Worm (Caenorhabditis elegans) whole organism, L3 larva: Measurements from ENCODE around the gene hpo-29.

Source experiments
- R02D3.7 ChIP-seq: fragments of 150-350 bp; optimal IDR thresholded peaks from 2 replicates; lab custom pipeline; 2014; ENCODE audit warnings: missing biosample characterization, missing genetic modification characterization
- aly-2 ChIP-seq: fragments of 150-350 bp; optimal IDR thresholded peaks from 2 replicates; lab custom pipeline; 2014; ENCODE audit warnings: missing biosample characterization, missing genetic modification characterization
- ceh-16 ChIP-seq: sonication (generic microtip); optimal IDR thresholded peaks from 2 replicates; lab custom pipeline; 2017; ENCODE audit warnings: missing biosample characterization, missing genetic modification characterization
- fos-1 ChIP-seq: fragments of 150-350 bp; optimal IDR thresholded peaks from 2 replicates; lab custom pipeline; 2014; ENCODE audit warnings: missing biosample characterization, missing genetic modification characterization
- nfya-1 ChIP-seq: sonication (generic microtip); optimal IDR thresholded peaks from 2 replicates; lab custom pipeline; 2017; ENCODE audit warnings: missing genetic modification characterization, mild to moderate bottlenecking, missing compliant biosample characterization, antibody characterized with exemption, moderate library complexity; ENCODE audit not compliant: insufficient read depth
- nhr-11 ChIP-seq: fragments of 150-350 bp; optimal IDR thresholded peaks from 2 replicates; lab custom pipeline; 2014; ENCODE audit warnings: missing biosample characterization, missing genetic modification characterization
- unc-62 ChIP-seq: fragments of 150-350 bp; sonication (generic microtip); optimal IDR thresholded peaks from 4 replicates; lab custom pipeline; 2014; ENCODE audit warnings: missing biosample characterization, missing genetic modification reagents, missing genetic modification characterization

DNA sequence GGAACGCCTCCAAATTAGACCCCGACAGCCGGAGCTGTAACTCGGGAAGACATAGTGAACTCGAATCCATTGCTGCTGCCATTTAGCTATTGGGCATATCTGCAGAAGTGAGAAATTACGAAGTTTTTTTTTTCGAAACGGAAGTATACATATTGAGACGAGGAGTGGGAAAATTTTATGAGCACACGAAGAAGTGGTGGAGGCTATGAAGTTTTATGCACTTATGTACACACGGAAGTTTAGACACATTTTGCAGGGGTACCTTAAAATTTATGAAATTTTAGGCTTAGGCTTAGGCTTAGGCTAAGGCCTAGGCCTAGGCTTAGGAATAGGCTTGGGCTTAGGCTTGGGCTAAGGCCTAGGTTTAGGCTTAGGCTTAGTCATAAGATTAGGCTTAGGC is 28.6 kb upstream of the hpo-29 start, which contains the start of gene W10C4.1:
- no peak for TF ChIP-seq ceh-16
- no peak for TF ChIP-seq nhr-11 (tag; lab: Kevin White, UChicago)
- TF ChIP-seq nfya-1 (tag; lab: Kevin White, UChicago) = no peak
- TF ChIP-seq unc-62 = no peak
- no peak for TF ChIP-seq R02D3.7
- no peak for TF ChIP-seq aly-2
- TF ChIP-seq fos-1 (tag; lab: Kevin White, UChicago) = no peak
